Fruit fly (Drosophila melanogaster) whole organism, embryonic: ENCODE results near the gene CG7766.

Experiments used
- Atf-2 ChIP-seq: fragments of 200-800 bp; sonication (Bioruptor generic); optimal IDR thresholded peaks from 2 replicates; lab custom pipeline; 2016; ENCODE audit warnings: missing biosample characterization, missing genetic modification characterization
- CG10979 ChIP-seq: fragments of 200-800 bp; sonication (Bioruptor generic); optimal IDR thresholded peaks from 2 replicates; lab custom pipeline; 2018; ENCODE audit warnings: missing biosample characterization, mild to moderate bottlenecking, missing genetic modification characterization, moderate library complexity
- CG11398 ChIP-seq: fragments of 200-800 bp; sonication (Bioruptor generic); optimal IDR thresholded peaks from 2 replicates; lab custom pipeline; 2016; ENCODE audit warnings: missing biosample characterization, missing genetic modification characterization
- CG12659 ChIP-seq: fragments of 200-800 bp; sonication (Bioruptor generic); optimal IDR thresholded peaks from 3 replicates; lab custom pipeline; 2017; ENCODE audit warnings: mild to moderate bottlenecking, missing biosample characterization, missing genetic modification reagents, missing genetic modification characterization
- CG13123 ChIP-seq: fragments of 200-800 bp; sonication (Bioruptor generic); optimal IDR thresholded peaks from 2 replicates; lab custom pipeline; 2016; ENCODE audit warnings: missing biosample characterization, missing genetic modification characterization
- CG13424 ChIP-seq: fragments of 200-800 bp; sonication (Bioruptor generic); optimal IDR thresholded peaks from 2 replicates; lab custom pipeline; 2019; ENCODE audit warnings: missing biosample characterization, mild to moderate bottlenecking, missing genetic modification characterization, moderate library complexity
- CG14050 ChIP-seq: fragments of 200-800 bp; sonication (Bioruptor generic); IDR thresholded peaks from 3 replicates; pipeline ENCODE4 v1.3.6; 2022; ENCODE audit warnings: missing biosample characterization, missing genetic modification characterization
- CG14710 ChIP-seq: fragments of 200-800 bp; sonication (Bioruptor generic); optimal IDR thresholded peaks from 3 replicates; lab custom pipeline; 2019; ENCODE audit warnings: missing biosample characterization, mild to moderate bottlenecking, missing genetic modification characterization, moderate library complexity
- CG15269 ChIP-seq: fragments of 200-800 bp; sonication (Bioruptor generic); optimal IDR thresholded peaks from 2 replicates; lab custom pipeline; 2018; ENCODE audit warnings: missing biosample characterization, mild to moderate bottlenecking, missing genetic modification characterization, moderate library complexity
- CG18011 ChIP-seq: fragments of 200-800 bp; sonication (Bioruptor generic); optimal IDR thresholded peaks from 2 replicates; lab custom pipeline; 2017; ENCODE audit warnings: missing biosample characterization, missing genetic modification characterization, mild to moderate bottlenecking, moderate library complexity, missing genotype
- CG18599 ChIP-seq: fragments of 200-800 bp; sonication (Bioruptor generic); optimal IDR thresholded peaks from 3 replicates; lab custom pipeline; 2017; ENCODE audit warnings: missing biosample characterization, missing genetic modification characterization, mild to moderate bottlenecking, moderate library complexity, missing genetic modification reagents
- CG2120 ChIP-seq: fragments of 200-800 bp; sonication (Bioruptor generic); optimal IDR thresholded peaks from 3 replicates; lab custom pipeline; 2016; ENCODE audit warnings: missing biosample characterization, missing genetic modification characterization
- CG3065 ChIP-seq: fragments of 200-800 bp; sonication (Bioruptor generic); optimal IDR thresholded peaks from 2 replicates; lab custom pipeline; 2016; ENCODE audit warnings: missing biosample characterization, missing genetic modification characterization
- CG31441 ChIP-seq: fragments of 200-800 bp; sonication (Bioruptor generic); IDR thresholded peaks from 2 replicates; pipeline ENCODE4 v1.3.6; 2022; ENCODE audit warnings: missing biosample characterization, missing genetic modification characterization
- CG4854 ChIP-seq: fragments of 200-800 bp; sonication (Bioruptor generic); optimal IDR thresholded peaks from 2 replicates; lab custom pipeline; 2016; ENCODE audit warnings: missing biosample characterization, missing genetic modification characterization, inconsistent platforms
- CG5180 ChIP-seq: fragments of 200-800 bp; sonication (Bioruptor generic); optimal IDR thresholded peaks from 3 replicates; lab custom pipeline; 2017; ENCODE audit warnings: missing biosample characterization, missing genetic modification characterization, mild to moderate bottlenecking, moderate library complexity, missing genetic modification reagents
- CG5953 ChIP-seq: fragments of 200-800 bp; sonication (Bioruptor generic); IDR thresholded peaks from 2 replicates; pipeline ENCODE4 v1.3.6; 2022; ENCODE audit warnings: missing biosample characterization, missing genetic modification characterization
- CG6689 ChIP-seq: fragments of 200-800 bp; sonication (Bioruptor generic); IDR thresholded peaks from 2 replicates; pipeline ENCODE4 v1.3.6; 2022; ENCODE audit warnings: missing biosample characterization, missing genetic modification characterization
- CG6813 ChIP-seq: fragments of 200-800 bp; sonication (Bioruptor generic); optimal IDR thresholded peaks from 2 replicates; lab custom pipeline; 2017; ENCODE audit warnings: missing biosample characterization, missing genetic modification characterization, mild to moderate bottlenecking, moderate library complexity, missing genetic modification reagents
- CG7271 ChIP-seq: fragments of 200-800 bp; sonication (Bioruptor generic); optimal IDR thresholded peaks from 2 replicates; lab custom pipeline; 2018; ENCODE audit warnings: missing biosample characterization, mild to moderate bottlenecking, missing genetic modification characterization, moderate library complexity
- CG7556 ChIP-seq: fragments of 200-800 bp; sonication (Bioruptor generic); optimal IDR thresholded peaks from 2 replicates; lab custom pipeline; 2017; ENCODE audit warnings: missing biosample characterization, mild to moderate bottlenecking, missing genetic modification characterization
- CG8281 ChIP-seq: fragments of 200-800 bp; sonication (Bioruptor generic); optimal IDR thresholded peaks from 2 replicates; lab custom pipeline; 2018; ENCODE audit warnings: missing biosample characterization, mild to moderate bottlenecking, missing genetic modification characterization, moderate library complexity
- CG9817 ChIP-seq: fragments of 200-800 bp; sonication (Bioruptor generic); optimal IDR thresholded peaks from 2 replicates; lab custom pipeline; 2018; ENCODE audit warnings: missing biosample characterization, mild to moderate bottlenecking, missing genetic modification characterization, moderate library complexity
- CoRest ChIP-seq: fragments of 200-800 bp; sonication (Bioruptor generic); optimal IDR thresholded peaks from 3 replicates; lab custom pipeline; 2018; ENCODE audit warnings: missing biosample characterization, mild to moderate bottlenecking, missing genetic modification characterization, moderate library complexity
- Dfd ChIP-seq, 2 experiments: fragments of >200 bp; optimal IDR thresholded peaks; 2 replicates each; lab custom pipeline; 2017; ENCODE audit warnings: missing biosample characterization in 2 of 2, missing genetic modification characterization in 2 of 2
- Drgx ChIP-seq: fragments of 200-800 bp; sonication (Bioruptor generic); IDR thresholded peaks from 2 replicates; pipeline ENCODE4 v1.3.6; 2022; ENCODE audit warnings: missing biosample characterization, missing genetic modification characterization
- Fer3 ChIP-seq: fragments of 200-800 bp; sonication (Bioruptor generic); optimal IDR thresholded peaks from 2 replicates; lab custom pipeline; 2018; ENCODE audit warnings: missing biosample characterization, mild to moderate bottlenecking, missing genetic modification characterization, moderate library complexity
- HHEX ChIP-seq: fragments of 200-800 bp; sonication (Bioruptor generic); optimal IDR thresholded peaks from 3 replicates; lab custom pipeline; 2017; ENCODE audit warnings: missing biosample characterization, mild to moderate bottlenecking, missing genetic modification characterization, missing genetic modification reagents
- Lpt ChIP-seq: fragments of >200 bp; optimal IDR thresholded peaks from 2 replicates; lab custom pipeline; 2018; ENCODE audit warnings: missing biosample characterization, missing genetic modification characterization
- Mad ChIP-seq: fragments of 200-800 bp; sonication (Bioruptor generic); optimal IDR thresholded peaks from 2 replicates; lab custom pipeline; 2016; ENCODE audit warnings: missing biosample characterization, missing genetic modification characterization
- Sox102F ChIP-seq: fragments of 200-800 bp; sonication (Bioruptor generic); optimal IDR thresholded peaks from 2 replicates; lab custom pipeline; 2018; ENCODE audit warnings: missing biosample characterization, mild to moderate bottlenecking, missing genetic modification characterization, moderate library complexity
- Xbp1 ChIP-seq: fragments of 200-800 bp; sonication (Bioruptor generic); optimal IDR thresholded peaks from 3 replicates; lab custom pipeline; 2016; ENCODE audit warnings: missing biosample characterization, mild to moderate bottlenecking, missing genetic modification characterization
- ash1 ChIP-seq: fragments of 200-800 bp; sonication (Bioruptor generic); optimal IDR thresholded peaks from 2 replicates; lab custom pipeline; 2018; ENCODE audit warnings: missing biosample characterization, mild to moderate bottlenecking, missing genetic modification characterization
- bbx ChIP-seq: fragments of 200-800 bp; sonication (Bioruptor generic); IDR thresholded peaks from 2 replicates; pipeline ENCODE4 v1.3.6; 2022; ENCODE audit warnings: missing biosample characterization, missing genetic modification characterization; ENCODE audit not compliant: partially characterized antibody
- bsh ChIP-seq, 2 experiments: fragments of 200-800 bp; sonication (Bioruptor generic); optimal IDR thresholded peaks; 2 replicates each; lab custom pipeline; 2017 to 2018; ENCODE audit warnings: mild to moderate bottlenecking in 2 of 2, missing biosample characterization in 2 of 2, missing genetic modification characterization in 2 of 2, moderate library complexity in 1 of 2
- dan ChIP-seq: fragments of 200-800 bp; sonication (Bioruptor generic); IDR thresholded peaks from 2 replicates; pipeline ENCODE4 v1.3.6; 2022; ENCODE audit warnings: missing biosample characterization, missing genetic modification characterization
- grau ChIP-seq: fragments of 200-800 bp; optimal IDR thresholded peaks from 3 replicates; lab custom pipeline; 2019; ENCODE audit warnings: missing biosample characterization, mild to moderate bottlenecking, missing genetic modification characterization, moderate library complexity
- gsb ChIP-seq: fragments of 200-800 bp; sonication (Bioruptor generic); IDR thresholded peaks from 2 replicates; pipeline ENCODE4 v1.3.6; 2022; ENCODE audit warnings: missing biosample characterization, missing genetic modification characterization
- hth ChIP-seq: fragments of >200 bp; optimal IDR thresholded peaks from 2 replicates; lab custom pipeline; 2017; ENCODE audit warnings: inconsistent platforms
- insv ChIP-seq, 2 experiments: fragments of 200-800 bp; sonication (Bioruptor generic); optimal IDR thresholded peaks; 3 replicates each; lab custom pipeline; 2016 to 2018; ENCODE audit warnings: missing biosample characterization in 2 of 2, missing genetic modification characterization in 2 of 2
- ken ChIP-seq: fragments of 200-800 bp; sonication (Bioruptor generic); IDR thresholded peaks from 3 replicates; pipeline ENCODE4 v1.3.6; 2022; ENCODE audit warnings: missing biosample characterization, missing genetic modification characterization
- klu ChIP-seq: fragments of 200-800 bp; sonication (Bioruptor generic); IDR thresholded peaks from 2 replicates; pipeline ENCODE4 v1.3.6; 2022; ENCODE audit warnings: missing biosample characterization, missing genetic modification characterization
- odd ChIP-seq: fragments of 200-800 bp; sonication (Bioruptor generic); optimal IDR thresholded peaks from 2 replicates; lab custom pipeline; 2017; ENCODE audit warnings: missing biosample characterization, mild to moderate bottlenecking, missing genetic modification characterization
- otp ChIP-seq: fragments of 200-800 bp; sonication (Bioruptor generic); IDR thresholded peaks from 3 replicates; pipeline ENCODE4, ENCODE4 v1.3.6; 2022; ENCODE audit warnings: missing biosample characterization, missing genetic modification characterization
- prd ChIP-seq, 3 experiments: fragments of >200 bp in 2 of 3; fragments of 200-800 bp in 1 of 3; sonication (Bioruptor generic) in 1 of 3; optimal IDR thresholded peaks in 2 of 3; IDR thresholded peaks in 1 of 3; 2 replicates in 2 of 3; 3 replicates in 1 of 3; pipeline versions ENCODE4 v1.3.6 to Lab custom; 2017 to 2022; ENCODE audit warnings: missing biosample characterization in 1 of 3, missing genetic modification characterization in 1 of 3
- slbo ChIP-seq: fragments of 200-800 bp; sonication (Bioruptor generic); IDR thresholded peaks from 2 replicates; pipeline ENCODE4 v1.3.6; 2022; ENCODE audit warnings: missing biosample characterization, missing genetic modification characterization
- ssp ChIP-seq: fragments of 200-800 bp; sonication (Bioruptor generic); IDR thresholded peaks from 2 replicates; pipeline ENCODE4 v1.3.6; 2022; ENCODE audit warnings: missing biosample characterization, missing genetic modification characterization
- stwl ChIP-seq: fragments of 200-800 bp; sonication (Bioruptor generic); optimal IDR thresholded peaks from 3 replicates; lab custom pipeline; 2018; ENCODE audit warnings: missing biosample characterization, mild to moderate bottlenecking, missing genetic modification characterization, moderate library complexity
- vvl ChIP-seq: fragments of 200-800 bp; sonication (Bioruptor generic); IDR thresholded peaks from 2 replicates; pipeline ENCODE4 v1.3.6; 2022; ENCODE audit warnings: missing biosample characterization, missing genetic modification characterization

CG7766 gene

DNA sequence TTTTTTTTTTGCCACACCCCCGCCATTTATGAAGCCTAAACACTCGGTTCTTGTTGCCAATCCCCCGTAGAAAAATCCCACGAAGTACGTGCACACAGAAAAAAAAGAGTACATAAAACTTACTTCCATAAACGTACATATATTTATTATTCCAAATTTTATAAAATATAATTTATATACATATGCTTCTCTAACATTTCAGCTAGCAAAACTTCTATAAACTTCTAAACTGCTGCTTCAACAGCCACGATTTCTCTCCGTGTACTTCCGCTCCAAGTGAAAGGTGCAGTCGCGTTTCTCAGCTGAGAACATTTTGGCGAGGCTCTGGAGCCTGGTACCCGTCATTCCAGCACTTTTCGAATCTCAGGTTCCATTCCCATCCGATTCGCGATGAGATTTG is 40.9 kb downstream of the CG7766 start (continued):
- peak; percentile 17 for TF ChIP-seq Xbp1
- TF ChIP-seq CG5180 = no peak
- TF ChIP-seq otp (GFP tag; lab: Robert Waterston, UW) = 0 out of 3 replicates have a peak, but pooled peaks have one; percentile 14
- no peak for TF ChIP-seq Mad (GFP tag; lab: Kevin White, UChicago)
- TF ChIP-seq vvl (GFP tag; lab: Robert Waterston, UW) = peak; percentile 34; the same call in 1 of the 2 replicates
- no peak for TF ChIP-seq CG13123 (GFP tag; lab: Kevin White, UChicago)
- TF ChIP-seq CG13424 (tag; lab: Kevin White, UChicago) = peak; percentile 21
- TF ChIP-seq Dfd (GFP tag; optimal IDR thresholded peaks at IDR 0.05; lab: Kevin White, UChicago) = no peak
- no peak for TF ChIP-seq CG18599 (GFP tag; lab: Kevin White, UChicago)
- no peak for TF ChIP-seq ash1 (GFP tag; lab: Kevin White, UChicago)
- peak; percentile 67 for TF ChIP-seq Drgx (GFP tag; lab: Robert Waterston, UW)
- TF ChIP-seq Lpt (GFP tag; lab: Kevin White, UChicago) = no peak
- TF ChIP-seq CG3065 = no peak
- TF ChIP-seq insv (GFP tag; optimal IDR thresholded peaks at IDR 0.05; lab: Kevin White, UChicago) = no peak
- no peak for TF ChIP-seq dan (GFP tag; lab: Robert Waterston, UW)
- no peak for TF ChIP-seq CG5953 (GFP tag; lab: Robert Waterston, UW)
- peak; percentile 52 for TF ChIP-seq Sox102F (GFP tag; lab: Kevin White, UChicago)
- TF ChIP-seq prd (optimal IDR thresholded peaks at IDR 0.05; lab: Kevin White, UChicago) = no peak
- TF ChIP-seq prd (GFP tag; IDR thresholded peaks at IDR 0.05; lab: Robert Waterston, UW) = peak; percentile 67
- no peak for TF ChIP-seq Atf-2 (GFP tag; lab: Kevin White, UChicago)
- 0 out of 2 replicates have a peak, but pooled peaks have one; percentile 5 for TF ChIP-seq gsb (GFP tag; lab: Robert Waterston, UW)
- TF ChIP-seq ken (GFP tag; lab: Robert Waterston, UW) = 0 out of 3 replicates have a peak, but pooled peaks have one; percentile 33
- TF ChIP-seq CG7271 = no peak
- no peak for TF ChIP-seq CG18011 (GFP tag; lab: Kevin White, UChicago)
- TF ChIP-seq CG6689 (GFP tag; lab: Robert Waterston, UW) = peak; percentile 46
- no peak for TF ChIP-seq CG7556 (GFP tag; lab: Kevin White, UChicago)
- TF ChIP-seq hth (lab: Kevin White, UChicago) = no peak
- TF ChIP-seq CG14710 (tag; lab: Kevin White, UChicago) = no peak
- TF ChIP-seq CG14050 (GFP tag; lab: Robert Waterston, UW) = 0 out of 3 replicates have a peak, but pooled peaks have one; percentile 11
- no peak for TF ChIP-seq CG11398
- peak; percentile 9 for TF ChIP-seq CG12659 (GFP tag; lab: Kevin White, UChicago)
- TF ChIP-seq Fer3 (tag; lab: Kevin White, UChicago) = no peak
- TF ChIP-seq stwl = no peak
- TF ChIP-seq CoRest = peak; percentile 16
- no peak for TF ChIP-seq odd (GFP tag; lab: Kevin White, UChicago)
- TF ChIP-seq CG2120 = peak; percentile 15
- TF ChIP-seq klu (GFP tag; lab: Robert Waterston, UW) = 0 out of 2 replicates have a peak, but pooled peaks have one; percentile 11
- peak; percentile 65 for TF ChIP-seq slbo (GFP tag; lab: Robert Waterston, UW)
- TF ChIP-seq CG4854 = no peak
- no peak for TF ChIP-seq CG10979 (tag; lab: Kevin White, UChicago)
- TF ChIP-seq grau (tag; lab: Kevin White, UChicago) = peak; percentile 13
- TF ChIP-seq CG6813 (GFP tag; lab: Kevin White, UChicago) = no peak
- no peak for TF ChIP-seq HHEX (GFP tag; lab: Kevin White, UChicago)
- TF ChIP-seq bbx (GFP tag; lab: Robert Waterston, UW) = no peak
- TF ChIP-seq CG8281 = no peak
- TF ChIP-seq CG31441 (GFP tag; lab: Robert Waterston, UW) = 0 out of 2 replicates have a peak, but pooled peaks have one; percentile 27
- peak; percentile 8 for TF ChIP-seq CG9817 (tag; lab: Kevin White, UChicago)
- TF ChIP-seq bsh (GFP tag; optimal IDR thresholded peaks at IDR 0.05; lab: Kevin White, UChicago) = peak in 1 of 2 experiments; percentile 5
- TF ChIP-seq ssp = 0 out of 2 replicates have a peak, but pooled peaks have one; percentile 28
- peak; percentile 21 for TF ChIP-seq CG15269 (tag; lab: Kevin White, UChicago)
